Fruit fly (Drosophila melanogaster): Measurements from ENCODE around the gene kay.

DNA sequence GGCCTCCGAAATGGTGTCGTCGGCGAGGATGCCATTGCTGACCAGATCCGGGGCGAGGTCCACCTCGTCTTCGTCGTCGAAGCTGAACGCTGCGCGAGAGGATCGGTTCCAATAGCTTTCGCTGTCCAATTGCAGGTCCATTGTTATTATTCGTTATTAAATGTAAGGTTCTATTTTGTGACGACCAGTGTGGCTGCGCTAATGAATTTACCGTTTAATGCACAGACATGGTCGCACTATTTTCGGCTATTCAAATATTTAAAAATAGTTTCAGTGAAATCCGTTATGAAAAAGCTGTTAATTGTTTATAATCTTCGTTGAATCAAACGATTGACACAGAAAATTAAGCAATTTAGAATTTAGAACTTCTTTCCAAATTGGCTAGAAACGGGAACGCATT, 50.5 kb downstream of the kay start, which contains the start of gene Vps16B:
- TF ChIP-seq CG1620 (GFP tag; optimal IDR thresholded peaks at IDR 0.05) (no peak), CG12768 (GFP tag; optimal IDR thresholded peaks at IDR 0.05) (no peak), CG7045 (GFP tag; optimal IDR thresholded peaks at IDR 0.05) (no peak), CG11617 (GFP tag; optimal IDR thresholded peaks at IDR 0.05) (no peak), cic (GFP tag; optimal IDR thresholded peaks at IDR 0.05) (no peak), CG14711 (tag; optimal IDR thresholded peaks at IDR 0.05) (no peak), Crg-1 (GFP tag; optimal IDR thresholded peaks at IDR 0.05) (no peak), ovo (GFP tag; optimal IDR thresholded peaks at IDR 0.05) (no peak)

All from whole organism, adult.